Worm (Caenorhabditis elegans) whole organism, midembryonic: ENCODE measurements around the gene nhr-274.
"Not testable (repeated sequence)": the region's sequence is repeated elsewhere in the genome, so short reads cannot be mapped to it uniquely, and the experiment has no call there.

ENCODE experiments used
- T22C8.4 ChIP-seq: fragments of 200-800 bp; sonication (Bioruptor generic); IDR thresholded peaks from 2 replicates; pipeline ENCODE4 v1.3.6; 2022; ENCODE audit warnings: missing genetic modification characterization, missing compliant biosample characterization
- flt-1 ChIP-seq: fragments of 200-800 bp; sonication (Bioruptor generic); IDR thresholded peaks from 2 replicates; pipeline ENCODE4 v1.3.6; 2022; ENCODE audit warnings: missing genetic modification characterization, missing compliant biosample characterization

ce11 chrIV:1609973-1610372, 35.1 kb downstream of the nhr-274 start, which contains the start of gene dsl-3:
- not testable (repeated sequence) for TF ChIP-seq flt-1, T22C8.4 (GFP tag; lab: Robert Waterston, UW)
